Fruit fly (Drosophila melanogaster) whole organism: ENCODE measurements around the gene CG4907.

Experiments
- CG8478 ChIP-seq: fragments of >200 bp; optimal IDR thresholded peaks from 2 replicates; lab custom pipeline; 2018; ENCODE audit warnings: inconsistent platforms
- Dll ChIP-seq: fragments of >200 bp; optimal IDR thresholded peaks from 2 replicates; lab custom pipeline; 2017
- EcR ChIP-seq, 2 experiments: fragments of >200 bp; optimal IDR thresholded peaks; 2 replicates each; lab custom pipeline; 2017; ENCODE audit warnings: missing biosample characterization in 2 of 2, missing genetic modification characterization in 2 of 2, missing genetic modification reagents in 2 of 2
- pan ChIP-seq: fragments of >200 bp; optimal IDR thresholded peaks from 2 replicates; lab custom pipeline; 2017
- psq ChIP-seq: fragments of >200 bp; optimal IDR thresholded peaks from 2 replicates; lab custom pipeline; 2017
- usp ChIP-seq: fragments of >200 bp; optimal IDR thresholded peaks from 2 replicates; lab custom pipeline; 2017; ENCODE audit warnings: missing biosample characterization, missing genetic modification characterization, mixed read lengths

dm6 chr3R:22664274-22664673 is 46.3 kb downstream of the CG4907 start:
- TF ChIP-seq psq (lab: Kevin White, UChicago) = no peak
- TF ChIP-seq pan = no peak
- TF ChIP-seq Dll (lab: Kevin White, UChicago) = no peak
- TF ChIP-seq CG8478 = no peak
- TF ChIP-seq usp (GFP tag; lab: Kevin White, UChicago) = no peak
- TF ChIP-seq EcR (GFP tag; optimal IDR thresholded peaks at IDR 0.05; lab: Kevin White, UChicago) = no peak
